Worm (Caenorhabditis elegans) whole organism, L3 larva: ENCODE measurements around the gene hic-1.

Source experiments
- ZK546.5 ChIP-seq: sonication (generic microtip); optimal IDR thresholded peaks from 2 replicates; lab custom pipeline; 2017; ENCODE audit warnings: missing biosample characterization, missing genetic modification characterization
- aly-2 ChIP-seq: fragments of 150-350 bp; optimal IDR thresholded peaks from 2 replicates; lab custom pipeline; 2014; ENCODE audit warnings: missing biosample characterization, missing genetic modification characterization
- ama-1 ChIP-seq: fragments of 150-350 bp; optimal IDR thresholded peaks from 2 replicates; lab custom pipeline; 2018
- ceh-16 ChIP-seq: sonication (generic microtip); optimal IDR thresholded peaks from 2 replicates; lab custom pipeline; 2017; ENCODE audit warnings: missing biosample characterization, missing genetic modification characterization
- ceh-28 ChIP-seq: fragments of 150-350 bp; optimal IDR thresholded peaks from 2 replicates; lab custom pipeline; 2014; ENCODE audit warnings: missing biosample characterization, missing genetic modification reagents, missing genetic modification characterization
- ceh-82 ChIP-seq: fragments of 150-350 bp; optimal IDR thresholded peaks from 2 replicates; lab custom pipeline; 2014; ENCODE audit warnings: missing biosample characterization, missing genetic modification characterization
- ceh-9 ChIP-seq: sonication (generic microtip); optimal IDR thresholded peaks from 2 replicates; lab custom pipeline; 2018; ENCODE audit warnings: missing biosample characterization, missing genetic modification characterization
- daf-12 ChIP-seq: fragments of 150-350 bp; optimal IDR thresholded peaks from 2 replicates; lab custom pipeline; 2014; ENCODE audit warnings: missing biosample characterization, missing genetic modification reagents, missing genetic modification characterization
- egl-5 ChIP-seq: fragments of 150-350 bp; optimal IDR thresholded peaks from 2 replicates; lab custom pipeline; 2017; ENCODE audit warnings: missing biosample characterization, missing genetic modification reagents, missing genetic modification characterization, inconsistent platforms
- elt-1 ChIP-seq: fragments of 150-350 bp; optimal IDR thresholded peaks from 2 replicates; lab custom pipeline; 2014; ENCODE audit warnings: missing biosample characterization, missing genetic modification characterization
- elt-2 ChIP-seq: sonication (generic microtip); optimal IDR thresholded peaks from 2 replicates; lab custom pipeline; 2016; ENCODE audit warnings: missing genetic modification reagents, mild to moderate bottlenecking, missing genetic modification characterization, missing compliant biosample characterization
- elt-3 ChIP-seq, 3 experiments: fragments of 150-350 bp in 1 of 3; sonication (generic microtip) in 2 of 3; optimal IDR thresholded peaks; 2 replicates in 2 of 3; 4 replicates in 1 of 3; lab custom pipeline; 2014 to 2017; ENCODE audit warnings: missing biosample characterization in 3 of 3, missing genetic modification characterization in 3 of 3
- fkh-2 ChIP-seq: fragments of 150-350 bp; optimal IDR thresholded peaks from 2 replicates; lab custom pipeline; 2014; ENCODE audit warnings: missing biosample characterization, missing genetic modification reagents, missing genetic modification characterization
- hmg-11 ChIP-seq: sonication (generic microtip); optimal IDR thresholded peaks from 2 replicates; lab custom pipeline; 2016; ENCODE audit warnings: missing genetic modification characterization, missing compliant biosample characterization
- jun-1 ChIP-seq: fragments of 150-350 bp; optimal IDR thresholded peaks from 2 replicates; lab custom pipeline; 2014; ENCODE audit warnings: missing biosample characterization, missing genetic modification reagents, missing genetic modification characterization
- lin-15B ChIP-seq: fragments of 150-350 bp; optimal IDR thresholded peaks from 2 replicates; lab custom pipeline; 2014; ENCODE audit warnings: missing biosample characterization, missing genetic modification characterization
- lin-39 ChIP-seq: fragments of 150-350 bp; optimal IDR thresholded peaks from 2 replicates; lab custom pipeline; 2018; ENCODE audit warnings: missing biosample characterization, missing genetic modification reagents, missing genetic modification characterization
- mdl-1 ChIP-seq: fragments of 150-350 bp; optimal IDR thresholded peaks from 2 replicates; lab custom pipeline; 2014; ENCODE audit warnings: missing biosample characterization, missing genetic modification characterization
- nfya-1 ChIP-seq: sonication (generic microtip); optimal IDR thresholded peaks from 2 replicates; lab custom pipeline; 2017; ENCODE audit warnings: missing genetic modification characterization, mild to moderate bottlenecking, missing compliant biosample characterization, antibody characterized with exemption, moderate library complexity; ENCODE audit not compliant: insufficient read depth
- nhr-23 ChIP-seq: fragments of 150-350 bp; optimal IDR thresholded peaks from 2 replicates; lab custom pipeline; 2014; ENCODE audit warnings: missing biosample characterization, missing genetic modification reagents, missing genetic modification characterization
- nhr-237 ChIP-seq: fragments of 150-350 bp; optimal IDR thresholded peaks from 2 replicates; lab custom pipeline; 2014; ENCODE audit warnings: missing biosample characterization, missing genetic modification characterization
- nhr-25 ChIP-seq: sonication (generic microtip); optimal IDR thresholded peaks from 2 replicates; lab custom pipeline; 2017; ENCODE audit warnings: missing biosample characterization, missing genetic modification characterization
- nhr-76 ChIP-seq: fragments of 150-350 bp; sonication (generic microtip); optimal IDR thresholded peaks from 5 replicates; lab custom pipeline; 2014; ENCODE audit warnings: missing biosample characterization, missing genetic modification characterization
- nhr-77 ChIP-seq: fragments of 150-350 bp; optimal IDR thresholded peaks from 2 replicates; lab custom pipeline; 2014; ENCODE audit warnings: missing biosample characterization, missing genetic modification characterization
- pha-4 ChIP-seq: fragments of 150-350 bp; optimal IDR thresholded peaks from 2 replicates; lab custom pipeline; 2014; ENCODE audit warnings: missing biosample characterization, missing genetic modification reagents, missing genetic modification characterization
- pqm-1 ChIP-seq: fragments of 150-350 bp; optimal IDR thresholded peaks from 2 replicates; lab custom pipeline; 2017; ENCODE audit warnings: missing biosample characterization, missing genetic modification characterization, inconsistent platforms
- sea-2 ChIP-seq: fragments of 150-350 bp; sonication (generic microtip); optimal IDR thresholded peaks from 4 replicates; lab custom pipeline; 2014; ENCODE audit warnings: missing biosample characterization, missing genetic modification reagents, missing genetic modification characterization
- skn-1 ChIP-seq: fragments of 150-350 bp; optimal IDR thresholded peaks from 2 replicates; lab custom pipeline; 2014; ENCODE audit warnings: missing biosample characterization, missing genetic modification characterization
- snpc-4 ChIP-seq: fragments of 150-350 bp; optimal IDR thresholded peaks from 2 replicates; lab custom pipeline; 2014; ENCODE audit warnings: missing biosample characterization, missing genetic modification characterization
- unc-62 ChIP-seq: fragments of 150-350 bp; sonication (generic microtip); optimal IDR thresholded peaks from 4 replicates; lab custom pipeline; 2014; ENCODE audit warnings: missing biosample characterization, missing genetic modification reagents, missing genetic modification characterization
- zag-1 ChIP-seq: fragments of 150-350 bp; optimal IDR thresholded peaks from 2 replicates; lab custom pipeline; 2014; ENCODE audit warnings: missing biosample characterization, missing genetic modification characterization
- ztf-11 ChIP-seq: fragments of 150-350 bp; optimal IDR thresholded peaks from 2 replicates; lab custom pipeline; 2014; ENCODE audit warnings: missing biosample characterization, missing genetic modification characterization

hic-1 gene

ce11 chrX:6553634-6554033 is 45.0 kb downstream of the hic-1 start:
- TF ChIP-seq daf-12 (tag; lab: Kevin White, UChicago) = no peak
- TF ChIP-seq sea-2 (GFP tag; lab: Kevin White, UChicago) = no peak
- no peak for TF ChIP-seq lin-15B (tag; lab: Kevin White, UChicago)
- no peak for TF ChIP-seq elt-1 (tag; lab: Kevin White, UChicago)
- TF ChIP-seq aly-2 (tag; lab: Kevin White, UChicago) = no peak
- no peak for TF ChIP-seq nhr-76 (tag; lab: Kevin White, UChicago)
- TF ChIP-seq hmg-11 (tag; lab: Kevin White, UChicago) = no peak
- TF ChIP-seq ZK546.5 (tag; lab: Kevin White, UChicago) = no peak
- TF ChIP-seq mdl-1 (tag; lab: Kevin White, UChicago) = no peak
- TF ChIP-seq pha-4 (tag; lab: Kevin White, UChicago) = no peak
- TF ChIP-seq nhr-77 (tag; lab: Kevin White, UChicago) = no peak
- no peak for TF ChIP-seq ceh-82 (tag; lab: Kevin White, UChicago)
- TF ChIP-seq egl-5 (tag; lab: Kevin White, UChicago) = no peak
- no peak for TF ChIP-seq ama-1 (lab: Kevin White, UChicago)

- TF ChIP-seq ztf-11 (tag; lab: Kevin White, UChicago) = no peak
- no peak for TF ChIP-seq elt-3 (tag; optimal IDR thresholded peaks at IDR 0.05; lab: Kevin White, UChicago)
- no peak for TF ChIP-seq unc-62
- no peak for TF ChIP-seq ceh-16 (tag; lab: Kevin White, UChicago)
- TF ChIP-seq pqm-1 (tag; lab: Kevin White, UChicago) = no peak
- no peak for TF ChIP-seq mdl-1 (tag; lab: Kevin White, UChicago)
- TF ChIP-seq lin-39 (tag; lab: Kevin White, UChicago) = peak; percentile 32
- no peak for TF ChIP-seq fkh-2 (tag; lab: Kevin White, UChicago)
- peak; percentile 31 for TF ChIP-seq nfya-1 (tag; lab: Kevin White, UChicago)
- no peak for TF ChIP-seq nhr-77 (tag; lab: Kevin White, UChicago)
- TF ChIP-seq skn-1 (tag; lab: Kevin White, UChicago) = no peak
- TF ChIP-seq ama-1 (lab: Kevin White, UChicago) = no peak
- TF ChIP-seq ceh-28 (tag; lab: Kevin White, UChicago) = no peak
- no peak for TF ChIP-seq nhr-237
- peak; percentile 13 for TF ChIP-seq hmg-11 (tag; lab: Kevin White, UChicago)
- no peak for TF ChIP-seq nhr-23
Observed at ce11 chrX:6552806-6553337, 45.8 kb downstream of the hic-1 start, which contains the start of gene svh-2. Gene svh-2 (plus strand): TSS chrX:6553287.

ce11 chrX:6551679-6552078 is 47.0 kb downstream of the hic-1 start:
- TF ChIP-seq jun-1 (peak; percentile 52), pqm-1 (tag; lab: Kevin White, UChicago) (peak; percentile 71), elt-2 (tag; lab: Kevin White, UChicago) (peak; percentile 90), ZK546.5 (tag; lab: Kevin White, UChicago) (no peak), aly-2 (tag; lab: Kevin White, UChicago) (no peak)
- TF ChIP-seq, all 47 proteins: peak for 3

- no peak for TF ChIP-seq nhr-237
- peak; percentile 52 for TF ChIP-seq nhr-25
- no peak for TF ChIP-seq unc-62
- no peak for TF ChIP-seq daf-12 (tag; lab: Kevin White, UChicago)
- no peak for TF ChIP-seq nhr-77 (tag; lab: Kevin White, UChicago)
- TF ChIP-seq nhr-23 = peak; percentile 20
- TF ChIP-seq aly-2 (tag; lab: Kevin White, UChicago) = no peak
- TF ChIP-seq jun-1 = no peak
- TF ChIP-seq egl-5 (tag; lab: Kevin White, UChicago) = peak; percentile 71
- no peak for TF ChIP-seq snpc-4 (tag; lab: Kevin White, UChicago)
- no peak for TF ChIP-seq zag-1 (tag; lab: Kevin White, UChicago)
- peak; percentile 36 for TF ChIP-seq hmg-11 (tag; lab: Kevin White, UChicago)
- peak; percentile 9 for TF ChIP-seq pha-4 (tag; lab: Kevin White, UChicago)
- TF ChIP-seq nfya-1 (tag; lab: Kevin White, UChicago) = peak; percentile 16
- no peak for TF ChIP-seq pqm-1 (tag; lab: Kevin White, UChicago)
- TF ChIP-seq ceh-9 (tag; lab: Kevin White, UChicago) = no peak
- TF ChIP-seq ama-1 (lab: Kevin White, UChicago) = no peak
- TF ChIP-seq, all 47 proteins: peak for 6
Observed at ce11 chrX:6551073-6551652, 47.5 kb downstream of the hic-1 start.
